Worm (Caenorhabditis elegans) whole organism, young adult: Measurements from ENCODE around the gene srx-93.

ENCODE experiments used
- B0019.2 ChIP-seq: fragments of 200-800 bp; sonication (Bioruptor generic); conservative IDR thresholded peaks from 2 replicates; pipeline ENCODE4 v1.3.6; 2022; ENCODE audit warnings: missing genetic modification reagents, missing genetic modification characterization, missing compliant biosample characterization
- B0261.1 ChIP-seq: sonication (generic microtip); optimal IDR thresholded peaks from 2 replicates; lab custom pipeline; 2016; ENCODE audit warnings: mild to moderate bottlenecking, missing genetic modification characterization, moderate library complexity, missing compliant biosample characterization
- F10E7.11 ChIP-seq: sonication (generic microtip); optimal IDR thresholded peaks from 2 replicates; lab custom pipeline; 2017; ENCODE audit warnings: mild to moderate bottlenecking, missing genetic modification characterization, moderate library complexity, missing compliant biosample characterization
- F23B12.7 ChIP-seq: sonication (generic microtip); optimal IDR thresholded peaks from 2 replicates; lab custom pipeline; 2017; ENCODE audit warnings: missing genetic modification characterization, mild to moderate bottlenecking, missing compliant biosample characterization, antibody characterized with exemption, moderate library complexity; ENCODE audit not compliant: insufficient read depth
- F39B2.1 ChIP-seq: fragments of 200-800 bp; sonication (Bioruptor generic); IDR thresholded peaks from 2 replicates; pipeline ENCODE4 v1.3.6; 2022; ENCODE audit warnings: missing genetic modification reagents, missing genetic modification characterization, missing compliant biosample characterization
- F49E8.2 ChIP-seq: sonication (generic microtip); optimal IDR thresholded peaks from 3 replicates; lab custom pipeline; 2017; ENCODE audit warnings: missing genetic modification characterization, mild to moderate bottlenecking, missing compliant biosample characterization, antibody characterized with exemption, moderate library complexity; ENCODE audit not compliant: insufficient read depth
- T07F8.4 ChIP-seq: sonication (generic microtip); optimal IDR thresholded peaks from 2 replicates; lab custom pipeline; 2016; ENCODE audit warnings: mild to moderate bottlenecking, missing genetic modification characterization, moderate library complexity, missing compliant biosample characterization
- Y53G8AR.9 ChIP-seq: fragments of 200-800 bp; sonication (Bioruptor generic); conservative IDR thresholded peaks from 2 replicates; pipeline ENCODE4 v1.3.6; 2022; ENCODE audit warnings: missing genetic modification reagents, missing genetic modification characterization, missing compliant biosample characterization
- Y79H2A.3 ChIP-seq: fragments of 200-800 bp; sonication (Bioruptor generic); conservative IDR thresholded peaks from 2 replicates; pipeline ENCODE4 v1.3.6; 2022; ENCODE audit warnings: missing genetic modification reagents, missing genetic modification characterization, missing compliant biosample characterization
- ama-1 ChIP-seq, 3 experiments: fragments of 150-350 bp in 1 of 3; sonication (generic microtip) in 2 of 3; optimal IDR thresholded peaks; 2 replicates each; lab custom pipeline; 2014 to 2018; ENCODE audit warnings: missing biosample characterization in 2 of 3, missing genetic modification characterization in 2 of 3, missing genetic modification reagents in 2 of 3
- aptf-3 ChIP-seq: fragments of 200-800 bp; sonication (Bioruptor generic); IDR thresholded peaks from 2 replicates; pipeline ENCODE4 v1.3.6; 2022; ENCODE audit warnings: missing genetic modification characterization, missing compliant biosample characterization
- athp-1 ChIP-seq: sonication (generic microtip); optimal IDR thresholded peaks from 2 replicates; lab custom pipeline; 2017; ENCODE audit warnings: mild to moderate bottlenecking, missing genetic modification characterization, missing compliant biosample characterization
- attf-5 ChIP-seq: fragments of 200-800 bp; sonication (Bioruptor generic); optimal IDR thresholded peaks from 2 replicates; lab custom pipeline; 2018; ENCODE audit warnings: mild to moderate bottlenecking, missing genetic modification characterization, missing compliant biosample characterization
- cebp-1 ChIP-seq, 2 experiments: fragments of 200-800 bp in 1 of 2; sonication (Bioruptor generic) in 1 of 2; sonication (generic microtip) in 1 of 2; IDR thresholded peaks in 1 of 2; optimal IDR thresholded peaks in 1 of 2; 2 replicates each; pipeline versions ENCODE4 v1.3.6 to Lab custom; 2017 to 2022; ENCODE audit warnings: missing compliant biosample characterization in 2 of 2, missing genetic modification characterization in 2 of 2, mild to moderate bottlenecking in 1 of 2, missing genetic modification reagents in 1 of 2, moderate library complexity in 1 of 2
- ceh-100 ChIP-seq: fragments of 200-800 bp; sonication (Bioruptor generic); IDR thresholded peaks from 2 replicates; pipeline ENCODE4 v1.3.6; 2022; ENCODE audit warnings: missing genetic modification reagents, missing genetic modification characterization, missing compliant biosample characterization
- egl-18 ChIP-seq: fragments of 200-800 bp; sonication (Bioruptor generic); IDR thresholded peaks from 2 replicates; pipeline ENCODE4 v1.3.6; 2022; ENCODE audit warnings: missing genetic modification reagents, missing genetic modification characterization, missing compliant biosample characterization
- egrh-3 ChIP-seq: fragments of 200-800 bp; sonication (Bioruptor generic); IDR thresholded peaks from 2 replicates; pipeline ENCODE4 v1.3.6; 2022; ENCODE audit warnings: missing genetic modification reagents, missing genetic modification characterization, missing compliant biosample characterization
- gei-17 ChIP-seq: fragments of 200-800 bp; sonication (Bioruptor generic); optimal IDR thresholded peaks from 2 replicates; lab custom pipeline; 2018; ENCODE audit warnings: mild to moderate bottlenecking, missing genetic modification characterization, missing compliant biosample characterization
- hmg-1.2 ChIP-seq: fragments of 200-800 bp; sonication (Bioruptor generic); IDR thresholded peaks from 2 replicates; pipeline ENCODE4 v1.3.6; 2022; ENCODE audit warnings: missing genetic modification reagents, missing genetic modification characterization, missing compliant biosample characterization
- lag-1 ChIP-seq: fragments of 200-800 bp; sonication (Bioruptor generic); IDR thresholded peaks from 2 replicates; pipeline ENCODE4 v1.3.6; 2022; ENCODE audit warnings: missing genetic modification reagents, missing genetic modification characterization, missing compliant biosample characterization
- lin-26 ChIP-seq: fragments of 200-800 bp; sonication (Bioruptor generic); IDR thresholded peaks from 2 replicates; pipeline ENCODE4 v1.3.6; 2022; ENCODE audit warnings: missing genetic modification reagents, missing genetic modification characterization, missing compliant biosample characterization
- lin-54 ChIP-seq: fragments of 200-800 bp; sonication (Bioruptor generic); optimal IDR thresholded peaks from 2 replicates; lab custom pipeline; 2018; ENCODE audit warnings: mild to moderate bottlenecking, missing genetic modification characterization, missing compliant biosample characterization
- lsl-1 ChIP-seq: fragments of 200-800 bp; sonication (Bioruptor generic); optimal IDR thresholded peaks from 2 replicates; lab custom pipeline; 2018; ENCODE audit warnings: mild to moderate bottlenecking, missing genetic modification characterization, moderate library complexity, missing compliant biosample characterization
- madf-3 ChIP-seq: fragments of 200-800 bp; sonication (Bioruptor generic); IDR thresholded peaks from 2 replicates; pipeline ENCODE4 v1.3.6; 2022; ENCODE audit warnings: missing genetic modification reagents, missing genetic modification characterization, missing compliant biosample characterization
- madf-6 ChIP-seq: fragments of 200-800 bp; sonication (Bioruptor generic); IDR thresholded peaks from 2 replicates; pipeline ENCODE4 v1.3.6; 2022; ENCODE audit warnings: missing genetic modification reagents, missing genetic modification characterization, missing compliant biosample characterization
- pbrm-1 ChIP-seq: fragments of 200-800 bp; sonication (Bioruptor generic); IDR thresholded peaks from 2 replicates; pipeline ENCODE4 v1.3.6; 2022; ENCODE audit warnings: missing genetic modification reagents, missing genetic modification characterization, missing compliant biosample characterization
- rpc-1 ChIP-seq, 2 experiments: fragments of 150-350 bp in 1 of 2; sonication (generic microtip) in 1 of 2; optimal IDR thresholded peaks; 2 replicates each; lab custom pipeline; 2014 to 2018; ENCODE audit warnings: missing biosample characterization in 1 of 2, missing genetic modification characterization in 1 of 2, missing genetic modification reagents in 1 of 2, missing genotype in 1 of 2
- sdz-38 ChIP-seq: sonication (generic microtip); optimal IDR thresholded peaks from 2 replicates; lab custom pipeline; 2016; ENCODE audit warnings: missing genotype, missing genetic modification characterization, missing compliant biosample characterization
- snpc-1.1 ChIP-seq: sonication (generic microtip); optimal IDR thresholded peaks from 2 replicates; lab custom pipeline; 2017; ENCODE audit warnings: missing genetic modification characterization, mild to moderate bottlenecking, missing compliant biosample characterization, antibody characterized with exemption, moderate library complexity, missing genotype, missing genetic modification reagents; ENCODE audit not compliant: insufficient read depth
- snpc-3.4 ChIP-seq: sonication (generic microtip); optimal IDR thresholded peaks from 2 replicates; lab custom pipeline; 2017; ENCODE audit warnings: missing genetic modification characterization, mild to moderate bottlenecking, missing compliant biosample characterization, antibody characterized with exemption, moderate library complexity, missing genotype, missing genetic modification reagents
- tbp1 ChIP-seq: fragments of 200-800 bp; sonication (Bioruptor generic); optimal IDR thresholded peaks from 2 replicates; lab custom pipeline; 2018; ENCODE audit warnings: mild to moderate bottlenecking, missing genetic modification characterization, missing compliant biosample characterization
- tbx-9 ChIP-seq: sonication (generic microtip); optimal IDR thresholded peaks from 2 replicates; lab custom pipeline; 2016; ENCODE audit warnings: borderline replicate concordance, missing genetic modification characterization, inconsistent platforms, missing compliant biosample characterization
- zfh-2 ChIP-seq: fragments of 200-800 bp; sonication (Bioruptor generic); conservative IDR thresholded peaks from 2 replicates; pipeline ENCODE4 v1.3.6; 2022; ENCODE audit warnings: missing genetic modification reagents, missing genetic modification characterization, missing compliant biosample characterization

Gene srx-93

ce11 chrV:3582086-3582485, 38.4 kb downstream of the srx-93 start (continued):
- TF ChIP-seq athp-1 (tag; lab: Kevin White, UChicago) (peak; percentile 9), hmg-1.2 (GFP tag; lab: Robert Waterston, UW) (peak; percentile 41; the same call in 1 of the 2 replicates), snpc-3.4 (peak; percentile 62), rpc-1 (optimal IDR thresholded peaks at IDR 0.05; lab: Kevin White, UChicago) (peak; percentile 58), rpc-1 (tag; optimal IDR thresholded peaks at IDR 0.05; lab: Kevin White, UChicago) (peak; percentile 76), cebp-1 (GFP tag; IDR thresholded peaks at IDR 0.05; lab: Robert Waterston, UW) (no peak), cebp-1 (tag; optimal IDR thresholded peaks at IDR 0.05; lab: Kevin White, UChicago) (peak; percentile 17), B0261.1 (tag; lab: Kevin White, UChicago) (peak; percentile 65), ama-1 (optimal IDR thresholded peaks at IDR 0.05; lab: Kevin White, UChicago) (no peak), ama-1 (GFP tag; optimal IDR thresholded peaks at IDR 0.05; lab: Kevin White, UChicago) (peak in 1 of 2 experiments; percentile 86), madf-6 (peak; percentile 44; the same call in 1 of the 2 replicates), aptf-3 (0 out of 2 replicates have a peak, but pooled peaks have one; percentile 21), snpc-1.1 (tag; lab: Kevin White, UChicago) (peak; percentile 18), pbrm-1 (GFP tag; lab: Robert Waterston, UW) (peak; percentile 7; the same call in 1 of the 2 replicates), lsl-1 (GFP tag; lab: Kevin White, UChicago) (peak; percentile 43), ceh-100 (no peak), F10E7.11 (tag; lab: Kevin White, UChicago) (no peak), egl-18 (no peak), madf-3 (GFP tag; lab: Robert Waterston, UW) (0 out of 2 replicates have a peak, but pooled peaks have one; percentile 14), Y53G8AR.9 (GFP tag; lab: Robert Waterston, UW) (0 out of 2 replicates have a peak, but pooled peaks have one; percentile 33), lin-54 (GFP tag; lab: Kevin White, UChicago) (peak; percentile 36), T07F8.4 (peak; percentile 25), F23B12.7 (tag; lab: Kevin White, UChicago) (peak; percentile 61), F49E8.2 (tag; lab: Kevin White, UChicago) (peak; percentile 68), tbx-9 (no peak), tbp1 (GFP tag; lab: Kevin White, UChicago) (peak; percentile 87), lin-26 (GFP tag; lab: Robert Waterston, UW) (peak; percentile 79)

ce11 chrV:3581643-3582042, 38.9 kb downstream of the srx-93 start:
- no peak for TF ChIP-seq gei-17 (GFP tag; lab: Kevin White, UChicago)
- TF ChIP-seq lag-1 = 0 out of 2 replicates have a peak, but pooled peaks have one; percentile 5
- no peak for TF ChIP-seq F39B2.1
- TF ChIP-seq egrh-3 (GFP tag; lab: Robert Waterston, UW) = peak; percentile 6; the same call in 1 of the 2 replicates
- peak; percentile 65 for TF ChIP-seq zfh-2

- TF ChIP-seq B0019.2 (GFP tag; lab: Robert Waterston, UW) (no peak), sdz-38 (tag; lab: Kevin White, UChicago) (no peak), Y53G8AR.9 (GFP tag; lab: Robert Waterston, UW) (no peak), attf-5 (peak; percentile 2), Y79H2A.3 (no peak), lsl-1 (GFP tag; lab: Kevin White, UChicago) (no peak)
These were observed 39.5 kb downstream of the srx-93 start for ce11 chrV:3581034-3581433.
